Worm (Caenorhabditis elegans): ENCODE measurements around the gene F41D9.2.

F41D9.2 gene

DNA sequence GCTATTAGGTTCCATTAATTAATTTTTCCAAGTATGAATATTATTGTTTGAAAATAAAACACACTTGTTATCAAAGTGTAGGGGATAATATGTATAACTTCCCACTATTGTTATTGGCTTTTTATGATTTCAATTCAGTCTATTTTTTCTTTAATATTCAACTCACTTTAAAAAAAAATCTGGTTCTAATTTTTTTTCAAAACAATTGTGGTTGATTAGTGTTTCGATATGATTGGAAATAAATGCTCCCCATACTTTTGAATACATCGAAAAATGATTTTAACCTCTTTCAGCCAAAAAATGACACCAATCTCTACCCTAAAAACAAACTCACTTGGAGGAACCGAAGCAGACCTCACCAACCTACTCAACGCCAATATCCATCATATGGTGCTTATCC, 44.4 kb downstream of the F41D9.2 start, which contains the start of gene F55E10.2:
TSS of gene F55E10.2 (plus strand) at position 301 of the 400 bp plus-strand sequence.
- TF ChIP-seq ceh-91 (GFP tag; IDR thresholded peaks at IDR 0.05) (no peak), chd-7 (tag; optimal IDR thresholded peaks at IDR 0.05) (no peak), ztf-18 (tag; optimal IDR thresholded peaks at IDR 0.05) (no peak), ceh-100 (GFP tag; IDR thresholded peaks at IDR 0.05) (no peak), attf-3 (GFP tag; conservative IDR thresholded peaks at IDR 0.05) (no peak), nfya-2 (GFP tag; IDR thresholded peaks at IDR 0.05) (no peak), dpl-1 (GFP tag; optimal IDR thresholded peaks at IDR 0.05) (no peak), nhr-120 (GFP tag; IDR thresholded peaks at IDR 0.05) (no peak)
